Worm (Caenorhabditis elegans): ENCODE data around the gene K09C8.7.

K09C8.7 gene

ce11 chrX:10953834-10954233 lies 2.6 kb upstream of the K09C8.7 start, which contains the start of gene pbo-4:
TSS of gene pbo-4 (plus strand) at chrX:10954134.
- TF ChIP-seq spr-1 (tag; optimal IDR thresholded peaks at IDR 0.05) (no peak), tag-97 (GFP tag; IDR thresholded peaks at IDR 0.05) (no peak), ztf-7 (tag; optimal IDR thresholded peaks at IDR 0.05) (no peak), Y5F2A.4 (GFP tag; optimal IDR thresholded peaks at IDR 0.05) (no peak)

ce11 chrX:10951922-10952321 lies 729 bp upstream of the K09C8.7 start:
- TF ChIP-seq nhr-48 (tag; optimal IDR thresholded peaks at IDR 0.05) (peak; percentile 39), ZK337.2 (GFP tag; IDR thresholded peaks at IDR 0.05) (no peak), dve-1 (tag; optimal IDR thresholded peaks at IDR 0.05; ENCODE audit: insufficient read depth) (peak; percentile 39), daf-16 (GFP tag; optimal IDR thresholded peaks at IDR 0.05) (no peak), daf-16 (tag; optimal IDR thresholded peaks at IDR 0.05) (peak; percentile 66), php-3 (GFP tag; IDR thresholded peaks at IDR 0.05) (peak; percentile 88), mxl-3 (GFP tag; optimal IDR thresholded peaks at IDR 0.05) (no peak), pha-4 (GFP tag; IDR thresholded peaks at IDR 0.05) (no peak), pha-4 (tag; optimal IDR thresholded peaks at IDR 0.05) (no peak), F37D6.2 (tag; optimal IDR thresholded peaks at IDR 0.05) (no peak), dmd-6 (GFP tag; IDR thresholded peaks at IDR 0.05) (0 out of 2 replicates have a peak, but pooled peaks have one; percentile 15)

DNA sequence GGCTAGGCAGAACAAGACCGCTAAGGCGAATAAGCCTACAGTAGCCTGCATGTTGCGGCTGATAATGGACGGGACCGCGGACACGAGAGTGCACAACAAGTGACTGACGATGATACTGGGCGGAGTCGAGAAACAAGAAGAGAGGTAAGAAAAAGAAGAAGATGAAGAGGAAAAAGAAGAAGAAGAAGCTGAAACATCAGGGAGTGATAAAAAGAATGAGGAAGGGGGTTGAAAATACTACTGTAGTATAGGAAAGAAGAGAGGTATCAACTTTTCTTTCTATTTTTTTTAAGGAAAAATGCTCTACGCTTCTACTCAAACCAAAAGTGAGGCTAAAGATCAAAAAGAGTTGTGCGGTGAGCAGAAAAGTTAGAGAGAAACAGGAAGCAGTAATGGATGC lies 2.3 kb downstream of the K09C8.7 start, which contains the start of gene T21B6.3:
TSS of gene T21B6.3 (minus strand) at position 101 of the 400 bp plus-strand sequence.
- TF ChIP-seq nhr-11 (tag; optimal IDR thresholded peaks at IDR 0.05) (no peak), dve-1 (tag; optimal IDR thresholded peaks at IDR 0.05; ENCODE audit: insufficient read depth) (no peak), sdz-12 (GFP tag; optimal IDR thresholded peaks at IDR 0.05) (no peak), madf-5 (GFP tag; IDR thresholded peaks at IDR 0.05) (no peak), mxl-3 (GFP tag; optimal IDR thresholded peaks at IDR 0.05) (no peak), ztf-7 (tag; optimal IDR thresholded peaks at IDR 0.05) (no peak), zag-1 (tag; optimal IDR thresholded peaks at IDR 0.05) (no peak), F26F4.8 (GFP tag; conservative IDR thresholded peaks at IDR 0.05) (no peak), lin-29 (GFP tag; IDR thresholded peaks at IDR 0.05) (no peak), mdt-29 (GFP tag; IDR thresholded peaks at IDR 0.05) (no peak), Y75B8A.6 (GFP tag; IDR thresholded peaks at IDR 0.05) (no peak), dmd-6 (GFP tag; IDR thresholded peaks at IDR 0.05) (no peak), aha-1 (tag) (no peak), F10B5.3 (tag; optimal IDR thresholded peaks at IDR 0.05) (no peak), dmd-9 (GFP tag; IDR thresholded peaks at IDR 0.05) (no peak), hif-1 (tag; optimal IDR thresholded peaks at IDR 0.05) (no peak)

DNA sequence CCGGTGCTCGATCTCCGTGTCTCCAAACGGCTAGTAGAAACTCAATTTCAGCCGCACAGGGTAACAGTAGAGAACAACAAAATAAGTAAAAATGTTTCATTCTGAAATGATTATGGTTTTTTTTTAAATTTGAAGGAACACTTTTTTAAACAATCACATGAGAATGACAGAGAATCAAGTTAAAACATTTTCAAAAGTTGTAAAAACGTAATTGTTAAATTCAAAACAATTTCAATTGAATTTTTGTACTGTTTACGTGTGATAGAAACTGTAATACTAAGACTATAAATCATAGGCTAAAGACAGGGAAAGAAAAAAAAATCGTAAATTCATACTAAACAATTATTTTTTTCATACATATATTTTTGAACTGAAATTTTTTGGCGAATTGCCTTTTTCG lies 9.9 kb downstream of the K09C8.7 start, which contains the start of gene pho-7:
TSS of gene pho-7 (minus strand) at position 101 of the 400 bp plus-strand sequence.
- TF ChIP-seq aha-1 (tag) (peak; percentile 84), fkh-10 (GFP tag; optimal IDR thresholded peaks at IDR 0.05) (no peak), R02D3.7 (tag; optimal IDR thresholded peaks at IDR 0.05) (no peak), daf-19 (GFP tag; conservative IDR thresholded peaks at IDR 0.05) (no peak), T20F7.1 (GFP tag; optimal IDR thresholded peaks at IDR 0.05) (no peak), lin-29 (GFP tag; IDR thresholded peaks at IDR 0.05) (no peak), tag-97 (GFP tag; IDR thresholded peaks at IDR 0.05) (no peak)

DNA sequence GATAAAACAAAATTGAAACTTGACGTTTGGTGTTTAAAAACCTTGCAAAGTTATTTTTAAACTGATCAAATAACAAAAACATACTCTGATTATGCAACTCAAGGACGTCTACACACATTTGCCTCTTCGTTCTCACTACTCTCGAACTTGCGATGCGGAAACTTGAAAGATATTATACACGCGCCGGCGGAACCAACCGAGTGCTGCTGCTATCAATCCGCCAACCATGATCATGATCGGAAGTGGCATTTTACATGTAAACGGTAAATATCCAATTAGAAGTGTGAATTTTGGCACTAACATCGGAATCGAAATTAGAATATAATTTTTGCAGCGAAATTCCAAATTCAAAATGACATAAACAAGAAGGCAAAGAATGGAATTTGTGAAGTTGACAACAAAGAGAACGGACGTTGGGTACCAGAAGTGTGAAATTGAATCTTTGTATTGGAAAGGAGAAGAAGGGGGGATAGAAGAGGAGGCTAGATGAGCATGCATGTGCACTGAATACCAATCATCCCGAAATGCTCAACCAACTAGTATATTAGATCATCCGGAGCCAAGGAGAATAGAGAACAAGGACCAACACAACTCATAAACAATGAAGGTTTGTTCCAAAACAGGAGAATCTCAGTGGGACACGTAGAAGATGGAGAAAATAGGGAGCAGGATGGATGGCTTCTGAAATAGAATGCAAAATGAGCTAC lies 17.7 kb downstream of the K09C8.7 start:
- no peak for TF ChIP-seq hlh-30 (tag; optimal IDR thresholded peaks at IDR 0.05; ENCODE audit: insufficient read depth)
- TF ChIP-seq Y5F2A.4 (GFP tag; optimal IDR thresholded peaks at IDR 0.05) = no peak
- no peak for TF ChIP-seq F44E2.7 (GFP tag; IDR thresholded peaks at IDR 0.05)
- no peak for TF ChIP-seq zip-2 (tag; optimal IDR thresholded peaks at IDR 0.05)
- no peak for TF ChIP-seq dve-1 (tag; optimal IDR thresholded peaks at IDR 0.05; ENCODE audit: insufficient read depth)
- TF ChIP-seq dmd-8 (GFP tag; IDR thresholded peaks at IDR 0.05) = no peak
- TF ChIP-seq ceh-62 (tag; optimal IDR thresholded peaks at IDR 0.05) = no peak
- no peak for TF ChIP-seq ceh-20 (GFP tag; IDR thresholded peaks at IDR 0.05)
- no peak for TF ChIP-seq F37D6.2 (tag; optimal IDR thresholded peaks at IDR 0.05)
- TF ChIP-seq Y75B8A.6 (GFP tag; IDR thresholded peaks at IDR 0.05) = no peak
- TF ChIP-seq daf-12 (tag; optimal IDR thresholded peaks at IDR 0.05) = no peak
- TF ChIP-seq mxl-3 (GFP tag; optimal IDR thresholded peaks at IDR 0.05) = no peak
- no peak for TF ChIP-seq sdz-12 (GFP tag; optimal IDR thresholded peaks at IDR 0.05)
- no peak for TF ChIP-seq lin-15B (tag; optimal IDR thresholded peaks at IDR 0.05)
- TF ChIP-seq F26F4.8 (GFP tag; conservative IDR thresholded peaks at IDR 0.05) = no peak
- no peak for TF ChIP-seq mep-1 (tag; optimal IDR thresholded peaks at IDR 0.05)
- TF ChIP-seq T26A8.4 (GFP tag; IDR thresholded peaks at IDR 0.05) = no peak
- TF ChIP-seq rbr-2 (tag; optimal IDR thresholded peaks at IDR 0.05) = no peak
- TF ChIP-seq lin-29 (GFP tag; IDR thresholded peaks at IDR 0.05) = no peak
